Worm (Caenorhabditis elegans) whole organism, late embryonic: ENCODE measurements around the gene tbc-3.

Experiments used
- ahr-1 ChIP-seq: sonication (generic microtip); optimal IDR thresholded peaks from 2 replicates; lab custom pipeline; 2016; ENCODE audit warnings: missing genetic modification characterization, missing compliant biosample characterization
- ama-1 ChIP-seq: fragments of 150-350 bp; optimal IDR thresholded peaks from 2 replicates; lab custom pipeline; 2014
- ceh-6 ChIP-seq: fragments of 200-800 bp; sonication (Bioruptor generic); optimal IDR thresholded peaks from 2 replicates; lab custom pipeline; 2018; ENCODE audit warnings: mild to moderate bottlenecking, missing genetic modification characterization, missing compliant biosample characterization
- ceh-9 ChIP-seq: sonication (generic microtip); optimal IDR thresholded peaks from 2 replicates; lab custom pipeline; 2016; ENCODE audit warnings: mild to moderate bottlenecking, missing genetic modification characterization, inconsistent platforms, missing compliant biosample characterization
- gmeb-2 ChIP-seq: sonication (generic microtip); optimal IDR thresholded peaks from 2 replicates; lab custom pipeline; 2016; ENCODE audit warnings: missing genetic modification characterization, inconsistent platforms, missing compliant biosample characterization
- hlh-30 ChIP-seq: sonication (generic microtip); optimal IDR thresholded peaks from 2 replicates; lab custom pipeline; 2017; ENCODE audit warnings: antibody characterized with exemption, missing genetic modification characterization, missing compliant biosample characterization; ENCODE audit not compliant: insufficient read depth
- hlh-6 ChIP-seq: sonication (generic microtip); optimal IDR thresholded peaks from 2 replicates; lab custom pipeline; 2016; ENCODE audit warnings: missing genotype, missing genetic modification characterization, missing compliant biosample characterization
- nfya-1 ChIP-seq: sonication (generic microtip); optimal IDR thresholded peaks from 2 replicates; lab custom pipeline; 2017; ENCODE audit warnings: missing genetic modification characterization, mild to moderate bottlenecking, missing compliant biosample characterization, antibody characterized with exemption, moderate library complexity
- nhr-11 ChIP-seq: fragments of 150-350 bp; optimal IDR thresholded peaks from 2 replicates; lab custom pipeline; 2014; ENCODE audit warnings: missing biosample characterization, missing genetic modification characterization
- pha-4 ChIP-seq: fragments of 150-350 bp; optimal IDR thresholded peaks from 2 replicates; lab custom pipeline; 2018; ENCODE audit warnings: missing biosample characterization, missing genetic modification reagents, missing genetic modification characterization
- ref-2 ChIP-seq: sonication (generic microtip); optimal IDR thresholded peaks from 2 replicates; lab custom pipeline; 2016; ENCODE audit warnings: missing genetic modification characterization, missing compliant biosample characterization
- tbx-2 ChIP-seq: sonication (generic microtip); optimal IDR thresholded peaks from 2 replicates; lab custom pipeline; 2016; ENCODE audit warnings: missing genetic modification characterization, missing compliant biosample characterization
- unc-86 ChIP-seq: sonication (generic microtip); optimal IDR thresholded peaks from 2 replicates; lab custom pipeline; 2016; ENCODE audit warnings: missing genetic modification characterization, missing compliant biosample characterization

- no peak for TF ChIP-seq hlh-6 (tag; lab: Kevin White, UChicago)
- TF ChIP-seq ceh-9 (tag; lab: Kevin White, UChicago): no peak
- TF ChIP-seq ref-2 (tag; lab: Kevin White, UChicago): no peak
- no peak for TF ChIP-seq tbx-2 (tag; lab: Kevin White, UChicago)
- no peak for TF ChIP-seq ama-1 (lab: Kevin White, UChicago)
- no peak for TF ChIP-seq ahr-1 (tag; lab: Kevin White, UChicago)
- no peak for TF ChIP-seq ceh-6 (GFP tag; lab: Kevin White, UChicago)
- TF ChIP-seq gmeb-2: no peak
- no peak for TF ChIP-seq nhr-11 (tag; lab: Kevin White, UChicago)
- no peak for TF ChIP-seq hlh-30 (tag; lab: Kevin White, UChicago)
- TF ChIP-seq nfya-1 (tag; lab: Kevin White, UChicago): no peak
- TF ChIP-seq unc-86 (tag; lab: Kevin White, UChicago): no peak
- no peak for TF ChIP-seq pha-4 (tag; lab: Kevin White, UChicago)
Observed at ce11 chrIV:9891938-9892337, 6.9 kb upstream of the tbc-3 start, which contains the start of gene F32B6.4.
